Fruit fly (Drosophila melanogaster) whole organism, embryonic: Measurements from ENCODE around the gene cype.
A peak's percentile ranks its signal among the peaks of the same experiment; 100 is the strongest.

Source experiments
- Adf1 ChIP-seq: fragments of 200-800 bp; sonication (Bioruptor generic); IDR thresholded peaks from 2 replicates; pipeline ENCODE4 v1.3.6; 2022; ENCODE audit warnings: missing biosample characterization, missing genetic modification characterization
- Aef1 ChIP-seq: fragments of 200-800 bp; sonication (Bioruptor generic); IDR thresholded peaks from 3 replicates; pipeline ENCODE4 v1.3.6; 2022; ENCODE audit warnings: missing biosample characterization, missing genetic modification characterization
- Asciz ChIP-seq: fragments of 200-800 bp; sonication (Bioruptor generic); optimal IDR thresholded peaks from 2 replicates; lab custom pipeline; 2017; ENCODE audit warnings: missing biosample characterization, mild to moderate bottlenecking, missing genetic modification characterization, missing genetic modification reagents
- Bteb2 ChIP-seq: fragments of 200-800 bp; sonication (Bioruptor generic); optimal IDR thresholded peaks from 2 replicates; lab custom pipeline; 2016; ENCODE audit warnings: missing biosample characterization, missing genetic modification characterization
- CG10147 ChIP-seq: fragments of 200-800 bp; sonication (Bioruptor generic); optimal IDR thresholded peaks from 2 replicates; lab custom pipeline; 2019; ENCODE audit warnings: missing biosample characterization, mild to moderate bottlenecking, missing genetic modification characterization, moderate library complexity
- CG10979 ChIP-seq: fragments of 200-800 bp; sonication (Bioruptor generic); optimal IDR thresholded peaks from 2 replicates; lab custom pipeline; 2018; ENCODE audit warnings: missing biosample characterization, mild to moderate bottlenecking, missing genetic modification characterization, moderate library complexity
- CG11504 ChIP-seq: fragments of 200-800 bp; sonication (Bioruptor generic); optimal IDR thresholded peaks from 3 replicates; lab custom pipeline; 2019; ENCODE audit warnings: missing biosample characterization, mild to moderate bottlenecking, missing genetic modification characterization, moderate library complexity
- CG13123 ChIP-seq: fragments of 200-800 bp; sonication (Bioruptor generic); optimal IDR thresholded peaks from 2 replicates; lab custom pipeline; 2016; ENCODE audit warnings: missing biosample characterization, missing genetic modification characterization
- CG13624 ChIP-seq: fragments of 200-800 bp; sonication (Bioruptor generic); optimal IDR thresholded peaks from 2 replicates; lab custom pipeline; 2016; ENCODE audit warnings: missing biosample characterization, missing genetic modification characterization
- CG14710 ChIP-seq: fragments of 200-800 bp; sonication (Bioruptor generic); optimal IDR thresholded peaks from 3 replicates; lab custom pipeline; 2019; ENCODE audit warnings: missing biosample characterization, mild to moderate bottlenecking, missing genetic modification characterization, moderate library complexity
- CG1529 ChIP-seq: fragments of 200-800 bp; sonication (Bioruptor generic); optimal IDR thresholded peaks from 3 replicates; lab custom pipeline; 2018; ENCODE audit warnings: missing biosample characterization, missing genetic modification characterization
- CG1647 ChIP-seq: fragments of 200-800 bp; sonication (Bioruptor generic); optimal IDR thresholded peaks from 3 replicates; lab custom pipeline; 2016; ENCODE audit warnings: missing biosample characterization, missing genetic modification characterization
- CG16813 ChIP-seq: fragments of 200-800 bp; sonication (Bioruptor generic); IDR thresholded peaks from 3 replicates; pipeline ENCODE4 v1.3.6; 2022; ENCODE audit warnings: missing biosample characterization, missing genetic modification characterization; ENCODE audit not compliant: partially characterized antibody
- CG31224 ChIP-seq: fragments of 200-800 bp; sonication (Bioruptor generic); IDR thresholded peaks from 2 replicates; pipeline ENCODE4 v1.3.6; 2022; ENCODE audit warnings: missing biosample characterization, missing genetic modification characterization
- CG32532 ChIP-seq: fragments of 200-800 bp; sonication (Bioruptor generic); IDR thresholded peaks from 2 replicates; pipeline ENCODE4 v1.3.6; 2022; ENCODE audit warnings: missing biosample characterization, missing genetic modification characterization
- CG3281 ChIP-seq: fragments of 200-800 bp; sonication (Bioruptor generic); optimal IDR thresholded peaks from 3 replicates; lab custom pipeline; 2017; ENCODE audit warnings: missing biosample characterization, mild to moderate bottlenecking, missing genetic modification characterization
- CG3407 ChIP-seq: fragments of 200-800 bp; sonication (Bioruptor generic); optimal IDR thresholded peaks from 2 replicates; lab custom pipeline; 2018; ENCODE audit warnings: missing biosample characterization, mild to moderate bottlenecking, missing genetic modification characterization
- CG3726 ChIP-seq: fragments of 200-800 bp; sonication (Bioruptor generic); IDR thresholded peaks from 3 replicates; pipeline ENCODE4, ENCODE4 v1.3.6; 2022; ENCODE audit warnings: missing biosample characterization, missing genetic modification characterization
- CG4404 ChIP-seq: fragments of 200-800 bp; sonication (Bioruptor generic); IDR thresholded peaks from 2 replicates; pipeline ENCODE4 v1.3.6; 2022; ENCODE audit warnings: missing biosample characterization, missing genetic modification characterization
- CG4424 ChIP-seq: fragments of 200-800 bp; sonication (Bioruptor generic); optimal IDR thresholded peaks from 3 replicates; lab custom pipeline; 2016; ENCODE audit warnings: missing biosample characterization, missing genetic modification characterization
- CG4854 ChIP-seq: fragments of 200-800 bp; sonication (Bioruptor generic); optimal IDR thresholded peaks from 2 replicates; lab custom pipeline; 2016; ENCODE audit warnings: missing biosample characterization, missing genetic modification characterization, inconsistent platforms
- CG6683 ChIP-seq: fragments of 200-800 bp; sonication (Bioruptor generic); optimal IDR thresholded peaks from 2 replicates; lab custom pipeline; 2017; ENCODE audit warnings: missing biosample characterization, mild to moderate bottlenecking, missing genetic modification characterization, missing genetic modification reagents
- CG6689 ChIP-seq: fragments of 200-800 bp; sonication (Bioruptor generic); IDR thresholded peaks from 2 replicates; pipeline ENCODE4 v1.3.6; 2022; ENCODE audit warnings: missing biosample characterization, missing genetic modification characterization
- CG7372 ChIP-seq: fragments of 200-800 bp; sonication (Bioruptor generic); IDR thresholded peaks from 2 replicates; pipeline ENCODE4 v1.3.6; 2022; ENCODE audit warnings: missing biosample characterization, missing genetic modification characterization
- CG9609 ChIP-seq: fragments of 200-800 bp; sonication (Bioruptor generic); optimal IDR thresholded peaks from 3 replicates; lab custom pipeline; 2016; ENCODE audit warnings: missing biosample characterization, missing genetic modification characterization
- CG9727 ChIP-seq: fragments of 200-800 bp; sonication (Bioruptor generic); optimal IDR thresholded peaks from 3 replicates; lab custom pipeline; 2017; ENCODE audit warnings: missing biosample characterization, mild to moderate bottlenecking, missing genetic modification characterization
- Camta ChIP-seq: fragments of 200-800 bp; sonication (Bioruptor generic); optimal IDR thresholded peaks from 2 replicates; lab custom pipeline; 2016; ENCODE audit warnings: missing biosample characterization, missing genetic modification characterization
- E2f1 ChIP-seq: fragments of 200-800 bp; sonication (Bioruptor generic); IDR thresholded peaks from 2 replicates; pipeline ENCODE4 v1.3.6; 2022; ENCODE audit warnings: missing biosample characterization, missing genetic modification characterization
- Fer2 ChIP-seq: fragments of 200-800 bp; sonication (Bioruptor generic); optimal IDR thresholded peaks from 2 replicates; lab custom pipeline; 2018; ENCODE audit warnings: missing biosample characterization, mild to moderate bottlenecking, missing genetic modification characterization, moderate library complexity
- Hmr ChIP-seq: fragments of 200-800 bp; sonication (Bioruptor generic); optimal IDR thresholded peaks from 3 replicates; lab custom pipeline; 2017; ENCODE audit warnings: mild to moderate bottlenecking, missing biosample characterization, missing genetic modification reagents, missing genetic modification characterization
- Hr78 ChIP-seq, 2 experiments: fragments of 200-800 bp in 1 of 2; fragments of >200 bp in 1 of 2; sonication (Bioruptor generic) in 1 of 2; optimal IDR thresholded peaks; 2 replicates each; lab custom pipeline; 2017 to 2019; ENCODE audit warnings: missing biosample characterization in 2 of 2, missing genetic modification characterization in 2 of 2, mild to moderate bottlenecking in 1 of 2, moderate library complexity in 1 of 2
- Hsf ChIP-seq: fragments of 200-800 bp; sonication (Bioruptor generic); optimal IDR thresholded peaks from 3 replicates; lab custom pipeline; 2016; ENCODE audit warnings: missing biosample characterization, missing genetic modification characterization
- Lim3 ChIP-seq: fragments of 200-800 bp; sonication (Bioruptor generic); IDR thresholded peaks from 2 replicates; pipeline ENCODE4 v1.3.6; 2022; ENCODE audit warnings: missing biosample characterization, missing genetic modification characterization
- Med ChIP-seq: fragments of 200-800 bp; sonication (Bioruptor generic); peaks from one replicate; lab custom pipeline; 2016; ENCODE audit warnings: missing biosample characterization, missing genetic modification characterization, mild to moderate bottlenecking, inconsistent platforms, moderate library complexity
- Oaz ChIP-seq: fragments of 200-800 bp; sonication (Bioruptor generic); IDR thresholded peaks from 2 replicates; pipeline ENCODE4 v1.3.6; 2022; ENCODE audit warnings: missing biosample characterization, missing genetic modification characterization
- Oli ChIP-seq: fragments of 200-800 bp; sonication (Bioruptor generic); optimal IDR thresholded peaks from 2 replicates; lab custom pipeline; 2018; ENCODE audit warnings: missing biosample characterization, mild to moderate bottlenecking, missing genetic modification characterization, moderate library complexity
- Sox102F ChIP-seq: fragments of 200-800 bp; sonication (Bioruptor generic); optimal IDR thresholded peaks from 2 replicates; lab custom pipeline; 2018; ENCODE audit warnings: missing biosample characterization, mild to moderate bottlenecking, missing genetic modification characterization, moderate library complexity
- dysf ChIP-seq: fragments of 200-800 bp; sonication (Bioruptor generic); IDR thresholded peaks from 3 replicates; pipeline ENCODE4 v1.3.6; 2022; ENCODE audit warnings: missing biosample characterization, missing genetic modification characterization
- en ChIP-seq: fragments of 200-800 bp; sonication (Bioruptor generic); optimal IDR thresholded peaks from 2 replicates; lab custom pipeline; 2016; ENCODE audit warnings: missing biosample characterization, missing genetic modification characterization
- grau ChIP-seq: fragments of 200-800 bp; optimal IDR thresholded peaks from 3 replicates; lab custom pipeline; 2019; ENCODE audit warnings: missing biosample characterization, mild to moderate bottlenecking, missing genetic modification characterization, moderate library complexity
- kni ChIP-seq: fragments of 200-800 bp; sonication (Bioruptor generic); optimal IDR thresholded peaks from 3 replicates; lab custom pipeline; 2017; ENCODE audit warnings: mild to moderate bottlenecking, missing biosample characterization, missing genetic modification reagents, missing genetic modification characterization
- phol ChIP-seq: fragments of 200-800 bp; sonication (Bioruptor generic); optimal IDR thresholded peaks from 3 replicates; lab custom pipeline; 2018; ENCODE audit warnings: missing biosample characterization, mild to moderate bottlenecking, missing genetic modification characterization, moderate library complexity
- psq ChIP-seq: fragments of 200-800 bp; sonication (Bioruptor generic); optimal IDR thresholded peaks from 2 replicates; lab custom pipeline; 2017; ENCODE audit warnings: missing biosample characterization, missing genetic modification characterization
- rib ChIP-seq: fragments of 200-800 bp; sonication (Bioruptor generic); IDR thresholded peaks from 2 replicates; pipeline ENCODE4 v1.3.6; 2022; ENCODE audit warnings: missing biosample characterization, missing genetic modification characterization
- sd ChIP-seq: fragments of 200-800 bp; sonication (Bioruptor generic); optimal IDR thresholded peaks from 3 replicates; lab custom pipeline; 2018; ENCODE audit warnings: missing biosample characterization, mild to moderate bottlenecking, missing genetic modification characterization, moderate library complexity
- shn ChIP-seq: fragments of 200-800 bp; sonication (Bioruptor generic); optimal IDR thresholded peaks from 3 replicates; lab custom pipeline; 2016; ENCODE audit warnings: missing biosample characterization, missing genetic modification characterization
- sob ChIP-seq: fragments of 200-800 bp; sonication (Bioruptor generic); IDR thresholded peaks from 2 replicates; pipeline ENCODE4 v1.3.6; 2022; ENCODE audit warnings: missing biosample characterization, missing genetic modification characterization
- twi ChIP-seq: fragments of 200-800 bp; optimal IDR thresholded peaks from 2 replicates; lab custom pipeline; 2019; ENCODE audit warnings: missing biosample characterization, mild to moderate bottlenecking, missing genetic modification characterization, moderate library complexity
- vnd ChIP-seq: fragments of 200-800 bp; sonication (Bioruptor generic); IDR thresholded peaks from 3 replicates; pipeline ENCODE4 v1.3.6; 2022; ENCODE audit warnings: missing biosample characterization, missing genetic modification characterization; ENCODE audit not compliant: partially characterized antibody
- wdn ChIP-seq: fragments of 200-800 bp; sonication (Bioruptor generic); IDR thresholded peaks from 2 replicates; pipeline ENCODE4 v1.3.6; 2022; ENCODE audit warnings: missing biosample characterization, missing genetic modification characterization
- zfh2 ChIP-seq: fragments of 200-800 bp; sonication (Bioruptor generic); optimal IDR thresholded peaks from 2 replicates; lab custom pipeline; 2016; ENCODE audit warnings: missing biosample characterization, missing genetic modification characterization

cype gene

DNA sequence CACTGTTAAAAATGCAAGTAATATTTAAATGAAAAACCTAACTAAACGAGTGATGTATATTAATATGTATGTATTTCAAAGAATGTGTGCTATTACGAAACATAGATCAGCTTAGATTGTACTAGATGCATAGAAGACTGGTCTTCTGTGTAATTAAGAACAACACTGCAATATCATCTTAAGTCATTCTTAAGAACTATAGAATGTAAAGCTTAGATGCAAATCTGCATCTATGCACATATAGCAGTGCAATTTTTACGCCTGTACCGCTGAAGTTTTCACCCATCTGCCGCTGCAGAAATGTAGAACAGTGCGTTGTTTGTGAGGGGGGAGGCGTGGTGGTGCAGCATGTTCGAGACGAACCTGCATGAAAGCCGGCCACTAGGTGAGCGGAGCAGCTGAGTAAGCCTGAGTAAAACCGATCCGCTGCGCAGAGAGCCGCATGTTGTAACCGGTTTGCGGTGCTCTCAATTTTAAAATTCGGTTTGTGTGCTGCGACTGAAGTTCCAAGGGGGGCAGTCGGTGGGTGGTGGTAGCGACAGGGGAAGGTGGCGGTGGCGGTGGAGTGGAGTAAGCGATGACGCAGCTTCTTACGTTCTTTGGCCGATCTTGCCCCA is 30.2 kb upstream of the cype start (continued):
- no peak for TF ChIP-seq zfh2
- TF ChIP-seq Lim3 (GFP tag; lab: Robert Waterston, UW): no peak
- TF ChIP-seq wdn (GFP tag; lab: Robert Waterston, UW): no peak
- peak; percentile 22 for TF ChIP-seq Asciz (GFP tag; lab: Kevin White, UChicago)
- TF ChIP-seq CG1529 (GFP tag; lab: Kevin White, UChicago): peak; percentile 40
- no peak for TF ChIP-seq dysf
- no peak for TF ChIP-seq en (GFP tag; lab: Kevin White, UChicago)
- peak; percentile 14; the same call in 1 of the 2 replicates for TF ChIP-seq Adf1 (GFP tag; lab: Robert Waterston, UW)
- TF ChIP-seq Hr78 (GFP tag; optimal IDR thresholded peaks at IDR 0.05; lab: Kevin White, UChicago): no peak
- TF ChIP-seq CG3407 (GFP tag; lab: Kevin White, UChicago): no peak
- peak; percentile 46 for TF ChIP-seq Med (GFP tag; lab: Kevin White, UChicago)
- TF ChIP-seq CG13624 (GFP tag; lab: Kevin White, UChicago): no peak
- no peak for TF ChIP-seq Sox102F
- no peak for TF ChIP-seq CG31224
- no peak for TF ChIP-seq sob (GFP tag; lab: Robert Waterston, UW)
- no peak for TF ChIP-seq Fer2 (tag; lab: Kevin White, UChicago)
- TF ChIP-seq CG16813 (GFP tag; lab: Robert Waterston, UW): no peak
- TF ChIP-seq Hmr (GFP tag; lab: Kevin White, UChicago): no peak
- no peak for TF ChIP-seq Hsf (GFP tag; lab: Kevin White, UChicago)
- TF ChIP-seq grau (tag; lab: Kevin White, UChicago): peak; percentile 21
- peak; percentile 29 for TF ChIP-seq CG11504 (tag; lab: Kevin White, UChicago)
- no peak for TF ChIP-seq CG3726
- no peak for TF ChIP-seq psq (GFP tag; lab: Kevin White, UChicago)
- no peak for TF ChIP-seq CG3281 (GFP tag; lab: Kevin White, UChicago)
- TF ChIP-seq shn (GFP tag; lab: Kevin White, UChicago): no peak
- TF ChIP-seq CG14710 (tag; lab: Kevin White, UChicago): peak; percentile 61
- TF ChIP-seq CG10147 (GFP tag; lab: Kevin White, UChicago): no peak
- no peak for TF ChIP-seq CG4854 (GFP tag; lab: Kevin White, UChicago)
- TF ChIP-seq vnd: no peak
- TF ChIP-seq Aef1: no peak
- TF ChIP-seq sd (tag; lab: Kevin White, UChicago): no peak
- TF ChIP-seq Bteb2 (GFP tag; lab: Kevin White, UChicago): no peak
- TF ChIP-seq twi: no peak
- no peak for TF ChIP-seq CG7372 (GFP tag; lab: Robert Waterston, UW)
- TF ChIP-seq CG6689: no peak
- peak; percentile 53 for TF ChIP-seq CG4424 (GFP tag; lab: Kevin White, UChicago)
- no peak for TF ChIP-seq CG9727
- TF ChIP-seq CG10979 (tag; lab: Kevin White, UChicago): peak; percentile 75
- 0 out of 2 replicates have a peak, but pooled peaks have one; percentile 23 for TF ChIP-seq CG32532 (GFP tag; lab: Robert Waterston, UW)
- no peak for TF ChIP-seq CG6683 (GFP tag; lab: Kevin White, UChicago)
- no peak for TF ChIP-seq CG1647 (GFP tag; lab: Kevin White, UChicago)
- 0 out of 2 replicates have a peak, but pooled peaks have one; percentile 43 for TF ChIP-seq rib (GFP tag; lab: Robert Waterston, UW)
- TF ChIP-seq Camta: no peak
- no peak for TF ChIP-seq E2f1
- TF ChIP-seq Oaz (GFP tag; lab: Robert Waterston, UW): no peak
- TF ChIP-seq kni (GFP tag; lab: Kevin White, UChicago): peak; percentile 72
- peak; percentile 69 for TF ChIP-seq phol (tag; lab: Kevin White, UChicago)
- no peak for TF ChIP-seq CG13123 (GFP tag; lab: Kevin White, UChicago)
- no peak for TF ChIP-seq CG4404 (GFP tag; lab: Robert Waterston, UW)
- TF ChIP-seq Oli: peak; percentile 52
- TF ChIP-seq CG9609 (GFP tag; lab: Kevin White, UChicago): no peak
